Fruit fly (Drosophila melanogaster) ovary, adult (tissue): ENCODE results near the gene Csl4.

Source experiments
- CG17801 ChIP-seq: fragments of 200-800 bp; optimal IDR thresholded peaks from 2 replicates; lab custom pipeline; 2019; ENCODE audit warnings: missing biosample characterization, mild to moderate bottlenecking, missing genetic modification characterization, moderate library complexity; ENCODE audit not compliant: partially characterized antibody

Csl4 gene

DNA sequence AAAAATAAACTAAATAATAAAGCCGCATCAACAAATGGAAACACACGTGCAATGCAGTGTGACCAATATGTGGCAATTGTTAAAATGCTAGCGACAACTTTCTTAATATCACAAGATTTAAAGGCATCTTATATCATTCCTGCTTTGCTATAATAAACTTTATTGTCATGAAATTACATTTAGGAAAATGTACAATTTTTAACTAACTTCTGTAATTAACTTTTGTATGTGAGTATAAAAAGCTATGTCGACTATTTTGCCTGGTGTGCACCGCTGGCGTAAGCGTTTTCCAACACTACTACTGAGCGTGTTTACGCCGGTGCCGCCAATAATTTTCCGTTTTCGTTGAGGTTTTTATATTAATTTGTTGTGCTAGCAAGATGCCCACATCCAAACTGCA lies at the start of gene Csl4, which contains the start of gene Nup160:
Gene Csl4 (minus strand): TSS at position 69 of the 400 bp plus-strand sequence.
Gene Nup160 (plus strand): TSS at position 279 of the 400 bp plus-strand sequence.
- peak; percentile 82 for TF ChIP-seq CG17801

DNA sequence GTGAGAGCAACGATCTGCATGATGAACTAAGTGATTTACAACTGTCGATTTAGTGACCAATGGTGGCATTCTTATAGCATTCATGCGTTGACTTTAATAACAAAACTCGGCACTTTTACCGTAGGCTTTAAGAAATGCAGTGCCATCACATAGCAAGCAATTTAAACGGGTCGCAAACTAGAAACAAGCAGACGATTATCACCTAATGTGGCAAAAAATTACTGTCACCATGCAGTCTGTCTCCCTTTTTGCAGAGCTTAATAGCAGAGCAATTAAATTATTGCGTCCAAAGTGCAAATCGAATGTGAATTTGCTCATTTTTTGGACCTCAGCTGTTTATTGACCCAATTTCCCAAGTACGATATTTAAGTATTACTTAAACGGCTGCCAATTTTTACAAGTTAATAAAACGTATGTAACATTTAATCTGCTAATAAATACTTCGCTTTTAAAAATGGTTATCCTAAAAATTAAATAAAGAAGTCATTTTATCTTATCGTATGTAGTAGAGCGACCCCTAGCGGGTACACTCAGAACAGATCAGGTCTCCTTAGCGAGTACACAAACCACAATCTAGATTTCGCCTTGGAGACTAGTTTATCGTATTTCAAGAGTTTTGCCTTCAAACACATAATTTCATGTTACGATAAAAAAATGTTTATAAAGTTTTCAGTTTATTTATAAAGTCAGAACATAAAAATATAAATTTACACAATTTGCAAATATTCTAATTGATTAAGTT lies 48.4 kb upstream of the Csl4 start, which contains the start of gene Vm32E:
Gene Vm32E (minus strand): TSS at position 51 of the 742 bp plus-strand sequence.
- no peak for TF ChIP-seq CG17801

DNA sequence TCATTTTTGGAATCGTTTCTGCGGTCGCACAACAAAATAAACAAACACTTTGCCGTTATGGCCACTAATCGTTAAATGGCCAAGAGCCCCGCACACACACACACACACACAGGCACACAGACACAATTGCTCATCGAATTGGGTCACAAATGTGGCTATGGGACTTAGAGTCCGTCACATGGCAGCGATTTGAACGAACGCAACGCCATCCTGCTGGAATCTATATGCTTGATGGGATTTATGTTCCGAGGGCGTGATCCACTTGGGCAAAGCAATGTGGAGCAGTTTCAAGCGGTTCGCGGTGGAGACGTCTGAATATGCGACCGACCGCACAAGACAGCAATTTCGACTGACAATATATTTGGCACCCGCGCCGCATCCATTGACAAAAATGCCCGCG lies 47.2 kb upstream of the Csl4 start:
- no peak for TF ChIP-seq CG17801

DNA sequence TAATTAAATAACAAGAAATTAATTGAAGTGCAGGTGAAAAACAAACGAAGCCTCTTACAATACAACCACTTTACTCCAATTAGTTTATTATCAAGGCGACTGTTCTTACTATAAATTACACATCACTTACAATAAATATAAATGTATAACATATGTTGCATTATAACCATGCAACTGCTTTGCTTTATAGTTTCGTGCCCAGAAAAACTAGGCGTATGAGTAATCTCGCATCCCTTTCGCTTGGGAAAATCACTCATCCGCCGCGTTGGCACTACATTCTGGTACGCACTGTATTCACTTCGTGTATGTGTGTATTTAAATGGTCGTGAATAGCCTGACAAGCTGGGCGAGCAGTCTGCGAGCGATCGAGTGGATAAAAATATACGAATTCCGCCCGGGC lies 46.5 kb upstream of the Csl4 start:
- no peak for TF ChIP-seq CG17801

DNA sequence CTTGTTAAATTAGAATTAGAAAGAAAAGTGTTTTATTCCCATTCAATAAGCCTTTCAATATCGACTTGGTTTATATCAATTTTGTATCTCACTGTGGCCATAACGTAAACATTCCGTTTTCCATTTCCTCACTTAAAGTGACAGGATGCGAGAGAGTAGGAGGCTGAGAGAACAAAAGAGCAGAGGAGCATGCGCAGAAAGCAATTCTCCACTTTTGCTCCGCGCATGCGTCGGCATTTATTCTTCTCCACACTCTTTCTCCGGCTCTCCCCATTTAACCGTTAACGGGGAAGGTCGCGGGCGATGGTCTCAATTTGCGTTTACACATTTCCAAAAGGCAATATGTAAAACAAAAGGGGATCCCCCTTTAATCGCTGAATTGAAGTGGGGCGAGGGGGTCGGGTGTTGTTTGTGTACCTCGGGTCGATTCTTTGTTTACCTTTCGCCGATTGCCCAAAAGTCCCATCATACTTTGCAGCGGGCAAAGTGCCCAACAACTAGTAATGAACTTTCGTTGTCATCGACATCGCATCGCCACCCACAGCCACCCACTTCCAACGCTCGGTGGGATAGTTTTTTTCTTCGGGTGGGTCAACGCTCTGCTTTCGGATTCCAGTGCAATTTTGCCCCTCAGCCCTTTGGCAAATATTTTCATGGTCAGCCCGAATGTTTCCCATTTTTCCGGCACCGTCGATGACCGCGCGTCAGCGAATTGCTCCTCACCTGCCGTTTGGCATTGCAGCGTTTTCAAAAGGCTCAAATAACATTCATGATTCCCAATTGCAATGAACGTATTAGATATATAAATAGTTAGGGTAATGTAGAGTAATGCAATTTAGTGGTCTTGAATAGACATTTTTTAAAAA lies 45.5 kb upstream of the Csl4 start:
- no peak for TF ChIP-seq CG17801

DNA sequence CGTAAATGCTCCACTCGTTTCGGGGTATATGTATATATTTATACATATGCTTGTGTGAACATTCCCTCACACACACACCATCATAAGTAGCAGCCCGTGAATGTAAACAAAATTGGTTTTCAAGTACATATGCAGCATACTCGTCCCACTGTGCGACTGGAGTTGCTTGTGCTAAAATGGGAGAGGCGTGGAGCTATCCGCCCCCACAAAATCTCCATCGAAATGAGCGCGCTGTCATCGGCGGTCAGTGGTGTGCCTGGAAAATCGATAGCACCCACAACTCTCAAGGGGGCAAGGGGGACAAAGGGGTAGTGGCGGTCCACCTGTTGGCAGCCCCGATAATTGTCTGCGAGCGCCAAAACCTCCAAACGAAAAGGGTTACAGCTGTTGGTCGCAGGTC lies 44.6 kb upstream of the Csl4 start:
- no peak for TF ChIP-seq CG17801

DNA sequence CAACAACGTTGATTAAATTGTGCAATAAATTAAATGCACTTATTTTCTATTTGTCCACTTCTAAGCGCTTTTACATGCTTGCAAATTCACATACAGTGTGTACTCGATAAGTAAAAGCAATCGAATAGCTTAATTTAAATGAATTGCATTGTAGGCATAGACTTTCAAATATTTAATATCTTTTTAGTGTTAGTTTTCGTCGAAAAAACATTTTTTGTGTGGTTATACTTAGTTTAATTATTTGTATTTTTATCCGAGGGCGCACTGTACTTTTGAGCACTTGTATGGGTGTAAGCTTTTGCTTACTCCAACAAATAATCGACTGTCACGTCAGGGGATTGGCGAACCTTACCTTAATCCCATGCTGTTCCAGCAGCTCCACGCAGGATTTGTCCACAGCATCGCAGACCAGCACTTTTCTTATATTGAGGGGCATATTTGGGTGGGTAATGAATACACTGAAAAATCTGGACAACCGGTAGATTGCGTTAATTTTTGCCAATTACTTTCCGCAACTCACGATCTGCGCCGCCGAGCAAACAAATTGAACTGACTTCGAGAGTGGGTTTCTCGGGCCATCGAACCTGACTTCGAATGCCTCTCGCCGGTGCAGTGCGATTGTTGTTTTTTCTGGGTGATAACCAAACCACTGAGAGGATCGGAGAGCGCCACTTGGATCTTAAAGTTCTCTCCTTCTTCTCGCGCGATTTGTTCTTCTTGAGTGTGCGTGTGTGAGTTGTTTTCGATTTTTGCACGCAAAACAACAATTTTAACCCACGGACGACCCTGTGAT lies 32.0 kb upstream of the Csl4 start, which contains the start of gene CG6287:
Gene CG6287 (minus strand): TSS at position 556 of the 793 bp plus-strand sequence.
- TF ChIP-seq CG17801 = peak; percentile 99

DNA sequence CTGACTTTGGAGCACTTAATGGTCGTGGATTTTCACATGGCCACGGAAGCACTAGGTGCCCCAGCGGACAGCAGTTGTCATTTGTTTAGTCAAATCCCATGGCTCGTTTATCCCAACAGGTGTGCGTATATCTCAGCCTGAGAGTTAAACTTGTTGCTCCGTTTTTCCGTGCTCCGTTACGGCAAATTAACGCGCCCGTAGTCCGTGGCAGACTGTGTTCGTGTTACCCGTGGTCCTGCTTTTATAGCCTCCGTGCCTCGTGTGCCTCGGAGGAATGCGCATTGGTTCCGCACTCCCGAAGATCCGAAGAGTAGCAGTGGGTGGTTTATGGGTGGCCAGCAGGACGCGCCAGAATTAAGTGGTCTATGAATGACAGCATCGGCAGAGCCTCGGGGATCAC lies 25.6 kb upstream of the Csl4 start, which contains the start of gene Gyc32E:
Gene Gyc32E (minus strand): TSS at position 133 of the 400 bp plus-strand sequence.
- no peak for TF ChIP-seq CG17801

DNA sequence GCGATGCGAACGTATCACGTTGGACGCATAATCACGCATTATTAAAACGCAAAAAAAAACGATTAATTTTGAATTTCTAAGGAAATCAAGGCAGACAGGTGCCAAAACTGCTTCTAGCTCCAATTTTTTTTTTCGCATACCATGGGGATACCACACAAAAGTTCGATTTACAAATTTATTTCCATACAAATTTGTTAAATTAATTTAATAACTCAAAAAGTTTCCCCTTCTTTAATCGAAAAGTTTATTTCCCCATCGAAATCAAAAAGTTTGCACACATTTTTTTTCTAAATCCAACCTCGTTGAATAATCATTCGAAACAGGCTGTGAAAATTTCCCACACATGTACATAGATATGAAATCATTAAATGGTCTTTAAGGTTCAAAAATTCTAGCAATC lies 21.9 kb upstream of the Csl4 start, which contains the start of gene CG31867:
Gene CG31867 (minus strand): TSS at position 101 of the 400 bp plus-strand sequence.
- TF ChIP-seq CG17801 = no peak

DNA sequence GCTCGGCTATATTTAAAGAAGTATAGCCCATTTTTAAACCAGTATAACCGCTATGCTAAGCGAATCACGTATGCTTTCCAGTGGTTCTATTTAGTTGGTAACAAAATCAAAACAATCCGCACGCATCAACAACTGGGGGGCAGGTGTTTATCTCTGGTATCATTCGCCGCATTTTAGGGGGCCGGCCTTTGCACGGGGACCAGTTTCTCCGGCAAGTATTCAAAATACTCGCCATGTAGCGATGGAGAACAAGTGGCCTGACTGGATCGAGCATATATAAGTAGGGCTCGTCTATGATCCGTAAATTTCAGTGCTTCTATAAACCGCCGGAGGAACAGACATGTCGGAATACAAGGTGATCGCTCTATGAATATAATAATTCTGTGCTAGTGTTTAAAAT lies 12.7 kb upstream of the Csl4 start, which contains the start of gene hgo:
Gene hgo (plus strand): TSS at position 301 of the 400 bp plus-strand sequence.
- TF ChIP-seq CG17801 = no peak

DNA sequence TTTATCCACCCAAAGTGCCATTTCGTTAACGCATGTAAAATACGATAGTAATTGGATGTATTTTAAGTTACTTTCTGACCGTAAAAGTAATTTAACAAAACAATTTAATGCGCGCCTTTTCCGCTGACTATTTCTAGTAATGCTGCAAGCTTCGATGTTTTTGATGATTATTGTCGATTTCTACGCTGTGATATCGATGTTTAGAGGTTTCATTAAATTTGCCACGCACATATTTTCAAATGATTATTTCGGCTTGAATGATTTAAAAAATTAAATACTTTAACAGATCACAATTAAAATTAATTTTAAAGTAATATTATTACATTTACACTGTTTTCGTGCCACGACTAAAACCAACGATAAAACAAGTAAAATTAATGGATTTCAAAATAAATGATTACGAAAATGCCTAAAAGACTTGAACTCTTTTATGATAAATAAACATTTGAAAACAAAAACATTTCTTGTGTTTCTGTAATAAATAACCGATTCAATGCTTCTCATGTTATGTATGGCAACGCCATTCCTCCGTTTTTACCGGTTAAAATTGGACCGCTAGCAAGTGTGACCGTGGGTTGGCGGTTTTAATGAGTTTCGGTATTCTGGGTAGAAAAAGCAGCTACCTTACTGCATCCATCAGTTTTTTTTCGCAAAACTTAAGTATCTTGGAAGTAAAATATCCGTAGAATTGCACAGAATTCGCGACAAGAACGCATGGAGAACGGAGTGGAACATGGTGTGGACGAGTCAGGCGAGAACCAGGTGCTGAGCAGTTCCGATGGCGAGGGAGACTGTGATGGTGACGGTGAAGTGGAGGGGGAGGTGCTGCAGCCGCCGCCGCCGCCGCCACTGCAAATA lies 7.0 kb upstream of the Csl4 start, which contains the start of the genes RfC38 and CG4751:
Gene RfC38 (minus strand): TSS at position 495 of the 858 bp plus-strand sequence.
Gene CG4751 (plus strand): TSS at position 587 of the 858 bp plus-strand sequence.
- TF ChIP-seq CG17801 = peak; percentile 1

DNA sequence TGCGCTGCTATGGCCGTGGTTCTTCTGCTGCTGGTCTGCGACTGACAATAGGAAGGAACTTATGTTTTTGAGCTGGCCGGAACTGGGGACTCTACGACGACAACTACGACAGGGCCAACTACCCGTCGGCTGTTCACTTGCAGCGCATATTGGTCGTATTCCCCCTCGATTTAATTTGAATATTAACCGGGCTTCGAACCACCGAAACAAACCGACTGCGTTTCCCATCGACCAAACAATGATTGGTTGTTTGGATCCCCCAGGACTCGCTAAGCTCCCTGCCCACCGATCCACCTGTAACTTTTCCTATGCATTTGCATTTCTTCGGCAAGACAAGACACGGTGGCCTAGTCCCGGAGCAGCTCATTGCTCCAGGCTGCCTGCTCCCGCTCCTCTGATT lies 1.8 kb downstream of the Csl4 start, which contains the start of gene Dnaaf4:
Gene Dnaaf4 (minus strand): TSS at position 101 of the 400 bp plus-strand sequence.
- no peak for TF ChIP-seq CG17801

DNA sequence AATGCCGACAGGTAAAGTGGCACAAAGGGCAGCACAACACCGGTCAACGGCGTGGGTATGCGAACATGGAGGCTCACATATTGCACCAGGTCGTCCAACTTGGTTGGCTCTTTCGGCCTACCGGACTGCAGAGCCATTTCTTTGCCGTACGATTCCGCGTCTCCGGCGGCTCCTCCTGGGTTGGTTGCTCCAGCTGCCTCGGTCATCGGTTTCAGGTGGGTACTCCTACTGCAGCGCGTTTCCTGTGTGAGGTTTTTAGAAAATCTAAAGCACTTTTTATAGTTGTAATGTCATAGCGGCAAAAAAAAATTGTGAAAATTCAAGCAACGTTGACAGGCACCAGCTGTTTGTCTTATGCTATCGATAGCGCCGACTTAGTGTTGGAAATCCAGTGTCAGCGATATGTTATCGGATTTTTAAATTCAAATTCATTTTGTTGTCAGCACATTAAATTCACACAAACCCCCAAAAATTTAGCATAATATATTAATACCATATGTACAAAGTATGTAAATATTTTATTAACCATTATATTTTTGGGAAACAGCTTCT lies 3.3 kb downstream of the Csl4 start, which contains the start of gene CG6230:
Gene CG6230 (minus strand): TSS at position 354 of the 552 bp plus-strand sequence.
- TF ChIP-seq CG17801 = no peak

DNA sequence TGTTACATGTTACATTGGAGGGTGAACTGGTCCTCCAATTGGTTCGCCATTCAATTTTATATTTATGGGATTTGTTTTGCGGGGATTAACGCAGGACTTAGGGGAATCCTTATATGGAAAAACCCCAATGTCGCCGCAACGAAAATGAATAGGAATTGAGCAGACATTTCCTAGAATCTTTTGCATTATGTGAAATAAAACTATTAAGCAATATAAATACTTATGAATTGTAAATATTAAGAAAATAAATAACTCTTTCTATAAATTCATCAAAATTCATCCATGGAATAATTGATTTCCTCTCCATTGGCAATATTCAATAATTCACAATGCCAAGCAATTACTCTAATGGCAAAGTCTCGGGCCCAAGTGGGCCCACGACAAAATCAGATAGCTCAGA lies 9.7 kb downstream of the Csl4 start, which contains the start of gene Gr32a:
Gene Gr32a (plus strand): TSS at position 301 of the 400 bp plus-strand sequence.
- no peak for TF ChIP-seq CG17801
